Worm (Caenorhabditis elegans) whole organism, L1 larva: ENCODE measurements around the gene hrg-2.

Source experiments
- elt-3 ChIP-seq, 6 experiments: fragments of 150-350 bp in 1 of 6; sonication (generic microtip); optimal IDR thresholded peaks; 2 replicates each; lab custom pipeline; 2017 to 2018; ENCODE audit warnings: missing biosample characterization in 6 of 6, missing genetic modification characterization in 6 of 6, inconsistent platforms in 1 of 6
- lin-13 ChIP-seq: fragments of 150-350 bp; optimal IDR thresholded peaks from 2 replicates; lab custom pipeline; 2014; ENCODE audit warnings: missing biosample characterization, missing genetic modification reagents, missing genetic modification characterization
- nhr-76 ChIP-seq: sonication (generic microtip); optimal IDR thresholded peaks from 2 replicates; lab custom pipeline; 2017; ENCODE audit warnings: missing biosample characterization, missing genetic modification characterization
- nhr-77 ChIP-seq: fragments of 150-350 bp; optimal IDR thresholded peaks from 2 replicates; lab custom pipeline; 2014; ENCODE audit warnings: missing biosample characterization, missing genetic modification characterization
- pqm-1 ChIP-seq: sonication (generic microtip); optimal IDR thresholded peaks from 3 replicates; lab custom pipeline; 2017; ENCODE audit warnings: missing biosample characterization, missing genetic modification characterization
- unc-62 ChIP-seq: fragments of 150-350 bp; optimal IDR thresholded peaks from 2 replicates; lab custom pipeline; 2014; ENCODE audit warnings: missing biosample characterization, missing genetic modification reagents, missing genetic modification characterization
- zag-1 ChIP-seq: fragments of 150-350 bp; optimal IDR thresholded peaks from 2 replicates; lab custom pipeline; 2014; ENCODE audit warnings: missing biosample characterization, missing genetic modification characterization

- TF ChIP-seq elt-3 (tag; optimal IDR thresholded peaks at IDR 0.05; lab: Kevin White, UChicago): no peak
- no peak for TF ChIP-seq nhr-76 (tag; lab: Kevin White, UChicago)
- TF ChIP-seq unc-62 (GFP tag; lab: Kevin White, UChicago): no peak
- TF ChIP-seq nhr-77 (tag; lab: Kevin White, UChicago): no peak
- TF ChIP-seq pqm-1 (tag; lab: Kevin White, UChicago): no peak
- TF ChIP-seq zag-1 (tag; lab: Kevin White, UChicago): no peak
- no peak for TF ChIP-seq lin-13 (GFP tag; lab: Kevin White, UChicago)
Measured at ce11 chrV:12404544-12404943, 5.8 kb downstream of the hrg-2 start, which contains the start of gene K01D12.9.
